Worm (Caenorhabditis elegans) whole organism, L1 larva: ENCODE measurements around the gene sma-10.

ENCODE experiments used
- aha-1 ChIP-seq: fragments of 150-350 bp; optimal IDR thresholded peaks from 2 replicates; lab custom pipeline; 2014; ENCODE audit warnings: missing biosample characterization, missing genetic modification characterization
- ama-1 ChIP-seq: fragments of 150-350 bp; optimal IDR thresholded peaks from 2 replicates; lab custom pipeline; 2014
- ceh-82 ChIP-seq, 3 experiments: fragments of 150-350 bp in 1 of 3; sonication (generic microtip) in 2 of 3; optimal IDR thresholded peaks; 2 replicates each; lab custom pipeline; 2014 to 2017; ENCODE audit warnings: missing biosample characterization in 3 of 3, missing genetic modification characterization in 3 of 3
- ceh-88 ChIP-seq: fragments of 200-800 bp; sonication (Bioruptor generic); IDR thresholded peaks from 2 replicates; pipeline ENCODE4 v1.3.6; 2022; ENCODE audit warnings: missing genetic modification characterization, missing compliant biosample characterization
- egl-27 ChIP-seq, 2 experiments: fragments of 150-350 bp in 1 of 2; sonication (generic microtip); optimal IDR thresholded peaks; 3 replicates each; lab custom pipeline; 2017 to 2018; ENCODE audit warnings: missing biosample characterization in 2 of 2, missing genetic modification characterization in 2 of 2, missing genetic modification reagents in 2 of 2
- lin-35 ChIP-seq, 2 experiments: fragments of 150-350 bp; optimal IDR thresholded peaks; 2 replicates each; lab custom pipeline; 2014; ENCODE audit warnings: missing biosample characterization in 2 of 2, missing genetic modification characterization in 2 of 2, missing genetic modification reagents in 2 of 2
- mep-1 ChIP-seq: fragments of 150-350 bp; optimal IDR thresholded peaks from 2 replicates; lab custom pipeline; 2014; ENCODE audit warnings: missing biosample characterization, missing genetic modification characterization
- nhr-11 ChIP-seq: fragments of 150-350 bp; optimal IDR thresholded peaks from 2 replicates; lab custom pipeline; 2014; ENCODE audit warnings: missing biosample characterization, missing genetic modification characterization
- nhr-237 ChIP-seq: fragments of 150-350 bp; optimal IDR thresholded peaks from 2 replicates; lab custom pipeline; 2014; ENCODE audit warnings: missing biosample characterization, missing genetic modification characterization
- rnt-1 ChIP-seq: sonication (generic microtip); optimal IDR thresholded peaks from 2 replicates; lab custom pipeline; 2016; ENCODE audit warnings: mild to moderate bottlenecking, missing genetic modification characterization, moderate library complexity, missing compliant biosample characterization
- unc-62 ChIP-seq: fragments of 150-350 bp; optimal IDR thresholded peaks from 2 replicates; lab custom pipeline; 2014; ENCODE audit warnings: missing biosample characterization, missing genetic modification reagents, missing genetic modification characterization
- unc-86 ChIP-seq: sonication (generic microtip); optimal IDR thresholded peaks from 2 replicates; lab custom pipeline; 2016; ENCODE audit warnings: missing genetic modification characterization, missing compliant biosample characterization

ce11 chrIV:291851-292367, 17.7 kb downstream of the sma-10 start:
- TF ChIP-seq rnt-1 (tag; lab: Kevin White, UChicago) (no peak), nhr-11 (tag; lab: Kevin White, UChicago) (no peak), lin-35 (GFP tag; optimal IDR thresholded peaks at IDR 0.05; lab: Kevin White, UChicago) (peak in 1 of 2 experiments; percentile 26), unc-62 (GFP tag; lab: Kevin White, UChicago) (no peak), aha-1 (no peak), ama-1 (peak; percentile 20), egl-27 (tag; optimal IDR thresholded peaks at IDR 0.05; lab: Kevin White, UChicago) (no peak), nhr-237 (tag; lab: Kevin White, UChicago) (no peak), ceh-82 (tag; optimal IDR thresholded peaks at IDR 0.05; lab: Kevin White, UChicago) (no peak), mep-1 (no peak), ceh-88 (GFP tag; lab: Robert Waterston, UW) (no peak), unc-86 (tag; lab: Kevin White, UChicago) (no peak)
